Worm (Caenorhabditis elegans) whole organism, late embryonic: ENCODE results near the gene T12G3.4.

Source experiments
- F13H6.1 ChIP-seq: sonication (generic microtip); optimal IDR thresholded peaks from 2 replicates; lab custom pipeline; 2016; ENCODE audit warnings: missing genetic modification characterization, missing compliant biosample characterization
- K02D7.2 ChIP-seq: sonication (generic microtip); optimal IDR thresholded peaks from 2 replicates; lab custom pipeline; 2017; ENCODE audit warnings: mild to moderate bottlenecking, missing genetic modification characterization, missing compliant biosample characterization
- ceh-22 ChIP-seq: sonication (generic microtip); optimal IDR thresholded peaks from 2 replicates; lab custom pipeline; 2017; ENCODE audit warnings: missing biosample characterization, missing genetic modification characterization
- ceh-9 ChIP-seq: sonication (generic microtip); optimal IDR thresholded peaks from 2 replicates; lab custom pipeline; 2016; ENCODE audit warnings: mild to moderate bottlenecking, missing genetic modification characterization, inconsistent platforms, missing compliant biosample characterization
- dve-1 ChIP-seq: sonication (generic microtip); optimal IDR thresholded peaks from 2 replicates; lab custom pipeline; 2017; ENCODE audit warnings: antibody characterized with exemption, mild to moderate bottlenecking, missing genetic modification characterization, missing compliant biosample characterization
- elt-4 ChIP-seq: sonication (generic microtip); optimal IDR thresholded peaks from 2 replicates; lab custom pipeline; 2016; ENCODE audit warnings: missing genetic modification characterization, missing compliant biosample characterization
- fkh-6 ChIP-seq: sonication (generic microtip); optimal IDR thresholded peaks from 2 replicates; lab custom pipeline; 2016; ENCODE audit warnings: missing genetic modification characterization, missing compliant biosample characterization
- hlh-30 ChIP-seq: sonication (generic microtip); optimal IDR thresholded peaks from 2 replicates; lab custom pipeline; 2017; ENCODE audit warnings: antibody characterized with exemption, missing genetic modification characterization, missing compliant biosample characterization; ENCODE audit not compliant: insufficient read depth
- nhr-11 ChIP-seq: fragments of 150-350 bp; optimal IDR thresholded peaks from 2 replicates; lab custom pipeline; 2014; ENCODE audit warnings: missing biosample characterization, missing genetic modification characterization
- pha-4 ChIP-seq: fragments of 150-350 bp; optimal IDR thresholded peaks from 2 replicates; lab custom pipeline; 2018; ENCODE audit warnings: missing biosample characterization, missing genetic modification reagents, missing genetic modification characterization
- sox-4 ChIP-seq: sonication (generic microtip); optimal IDR thresholded peaks from 2 replicates; lab custom pipeline; 2017; ENCODE audit warnings: mild to moderate bottlenecking, missing genetic modification characterization, inconsistent platforms, missing compliant biosample characterization
- tbx-7 ChIP-seq: sonication (generic microtip); optimal IDR thresholded peaks from 2 replicates; lab custom pipeline; 2016; ENCODE audit warnings: missing genotype, missing genetic modification characterization, missing compliant biosample characterization
- unc-3 ChIP-seq, 2 experiments: fragments of 200-800 bp in 1 of 2; sonication (Bioruptor generic) in 1 of 2; sonication (generic microtip) in 1 of 2; conservative IDR thresholded peaks in 1 of 2; optimal IDR thresholded peaks in 1 of 2; 2 replicates each; pipeline versions ENCODE4 v1.3.6 to Lab custom; 2016 to 2022; ENCODE audit warnings: missing compliant biosample characterization in 2 of 2, missing genetic modification characterization in 2 of 2, missing genetic modification reagents in 1 of 2

- no peak for TF ChIP-seq fkh-6 (tag; lab: Kevin White, UChicago)
- TF ChIP-seq hlh-30 (tag; lab: Kevin White, UChicago): no peak
- no peak for TF ChIP-seq K02D7.2 (tag; lab: Kevin White, UChicago)
- TF ChIP-seq ceh-9 (tag; lab: Kevin White, UChicago): no peak
- no peak for TF ChIP-seq sox-4
- TF ChIP-seq elt-4 (tag; lab: Kevin White, UChicago): no peak
- TF ChIP-seq F13H6.1 (tag; lab: Kevin White, UChicago): no peak
- no peak for TF ChIP-seq tbx-7 (tag; lab: Kevin White, UChicago)
- no peak for TF ChIP-seq pha-4 (tag; lab: Kevin White, UChicago)
- TF ChIP-seq unc-3 (GFP tag; conservative IDR thresholded peaks at IDR 0.05; lab: Robert Waterston, UW): no peak
- TF ChIP-seq unc-3 (tag; optimal IDR thresholded peaks at IDR 0.05; lab: Kevin White, UChicago): no peak
- TF ChIP-seq nhr-11: no peak
- TF ChIP-seq dve-1: no peak
- no peak for TF ChIP-seq ceh-22 (tag; lab: Kevin White, UChicago)
These were observed 38.9 kb upstream of the T12G3.4 start for ce11 chrIV:12009046-12009674.
